Worm (Caenorhabditis elegans) whole organism, L1 larva: ENCODE data around the gene C07B5.2.

ENCODE experiments used
- F16B12.6 ChIP-seq: fragments of 150-350 bp; optimal IDR thresholded peaks from 2 replicates; lab custom pipeline; 2014; ENCODE audit warnings: missing biosample characterization, missing genetic modification characterization
- alr-1 ChIP-seq: fragments of 200-800 bp; sonication (Bioruptor generic); optimal IDR thresholded peaks from 2 replicates; lab custom pipeline; 2018; ENCODE audit warnings: borderline replicate concordance, mild to moderate bottlenecking, missing genetic modification characterization, missing compliant biosample characterization
- blmp-1 ChIP-seq: fragments of 150-350 bp; optimal IDR thresholded peaks from 2 replicates; lab custom pipeline; 2014; ENCODE audit warnings: missing biosample characterization, missing genetic modification characterization
- ces-1 ChIP-seq: fragments of 150-350 bp; optimal IDR thresholded peaks from 2 replicates; lab custom pipeline; 2014; ENCODE audit warnings: missing biosample characterization, missing genetic modification reagents, missing genetic modification characterization
- dsc-1 ChIP-seq: sonication (generic microtip); optimal IDR thresholded peaks from 2 replicates; lab custom pipeline; 2016; ENCODE audit warnings: mild to moderate bottlenecking, missing genetic modification characterization, missing compliant biosample characterization
- efl-1 ChIP-seq, 4 experiments: fragments of 150-350 bp; optimal IDR thresholded peaks in 3 of 4; peaks in 1 of 4; 1 replicate in 1 of 4; 2 replicates in 3 of 4; lab custom pipeline; 2014; ENCODE audit warnings: missing biosample characterization in 2 of 4, missing genetic modification characterization in 2 of 4, missing genetic modification reagents in 2 of 4
- elt-2 ChIP-seq: sonication (generic microtip); optimal IDR thresholded peaks from 2 replicates; lab custom pipeline; 2016; ENCODE audit warnings: missing genetic modification characterization, mild to moderate bottlenecking, inconsistent platforms, missing compliant biosample characterization, missing genetic modification reagents
- elt-3 ChIP-seq, 6 experiments: fragments of 150-350 bp in 1 of 6; sonication (generic microtip); optimal IDR thresholded peaks; 2 replicates each; lab custom pipeline; 2017 to 2018; ENCODE audit warnings: missing biosample characterization in 6 of 6, missing genetic modification characterization in 6 of 6, inconsistent platforms in 1 of 6
- ets-5 ChIP-seq: fragments of 200-800 bp; sonication (Bioruptor generic); IDR thresholded peaks from 2 replicates; pipeline ENCODE4 v1.3.6; 2022; ENCODE audit warnings: missing genetic modification characterization, missing compliant biosample characterization
- fkh-4 ChIP-seq: sonication (generic microtip); optimal IDR thresholded peaks from 2 replicates; lab custom pipeline; 2016; ENCODE audit warnings: missing compliant biosample characterization, missing genetic modification characterization, borderline replicate concordance
- fkh-8 ChIP-seq: sonication (generic microtip); optimal IDR thresholded peaks from 2 replicates; lab custom pipeline; 2016; ENCODE audit warnings: mild to moderate bottlenecking, missing genetic modification characterization, missing compliant biosample characterization
- fos-1 ChIP-seq: fragments of 150-350 bp; optimal IDR thresholded peaks from 2 replicates; lab custom pipeline; 2014; ENCODE audit warnings: missing biosample characterization, missing genetic modification characterization
- grh-1 ChIP-seq: fragments of 200-800 bp; sonication (Bioruptor generic); IDR thresholded peaks from 2 replicates; pipeline ENCODE4 v1.3.6; 2022; ENCODE audit warnings: missing genetic modification reagents, missing genetic modification characterization, missing compliant biosample characterization
- hpl-2 ChIP-seq: fragments of 150-350 bp; optimal IDR thresholded peaks from 2 replicates; lab custom pipeline; 2014; ENCODE audit warnings: missing biosample characterization, missing genetic modification reagents, missing genetic modification characterization
- jun-1 ChIP-seq: fragments of 150-350 bp; optimal IDR thresholded peaks from 2 replicates; lab custom pipeline; 2014; ENCODE audit warnings: missing biosample characterization, missing genetic modification reagents, missing genetic modification characterization
- lin-13 ChIP-seq: fragments of 150-350 bp; optimal IDR thresholded peaks from 2 replicates; lab custom pipeline; 2014; ENCODE audit warnings: missing biosample characterization, missing genetic modification reagents, missing genetic modification characterization
- lin-14 ChIP-seq: fragments of 200-800 bp; sonication (Bioruptor generic); optimal IDR thresholded peaks from 2 replicates; lab custom pipeline; 2018; ENCODE audit warnings: mild to moderate bottlenecking, missing genetic modification characterization, moderate library complexity, missing compliant biosample characterization
- lin-15B ChIP-seq: fragments of 150-350 bp; sonication (generic microtip); optimal IDR thresholded peaks from 3 replicates; lab custom pipeline; 2014; ENCODE audit warnings: missing biosample characterization, missing genetic modification characterization
- lin-35 ChIP-seq, 2 experiments: fragments of 150-350 bp; optimal IDR thresholded peaks; 2 replicates each; lab custom pipeline; 2014; ENCODE audit warnings: missing biosample characterization in 2 of 2, missing genetic modification characterization in 2 of 2, missing genetic modification reagents in 2 of 2
- lin-39 ChIP-seq: fragments of 150-350 bp; optimal IDR thresholded peaks from 2 replicates; lab custom pipeline; 2014; ENCODE audit warnings: missing biosample characterization, missing genetic modification reagents, missing genetic modification characterization
- lsy-2 ChIP-seq, 2 experiments: fragments of 150-350 bp; optimal IDR thresholded peaks; 2 replicates each; lab custom pipeline; 2014; ENCODE audit warnings: missing biosample characterization in 2 of 2, missing genetic modification characterization in 2 of 2
- mab-9 ChIP-seq: fragments of 200-800 bp; sonication (Bioruptor generic); IDR thresholded peaks from 2 replicates; pipeline ENCODE4 v1.3.6; 2022; ENCODE audit warnings: missing genetic modification reagents, missing genetic modification characterization, missing compliant biosample characterization
- mdl-1 ChIP-seq, 2 experiments: fragments of 150-350 bp; optimal IDR thresholded peaks; 2 replicates each; lab custom pipeline; 2014 to 2017; ENCODE audit warnings: missing biosample characterization in 2 of 2, missing genetic modification characterization in 2 of 2, inconsistent platforms in 1 of 2
- mef-2 ChIP-seq: fragments of 150-350 bp; optimal IDR thresholded peaks from 2 replicates; lab custom pipeline; 2014; ENCODE audit warnings: missing biosample characterization, missing genetic modification characterization
- mep-1 ChIP-seq: fragments of 150-350 bp; optimal IDR thresholded peaks from 2 replicates; lab custom pipeline; 2014; ENCODE audit warnings: missing biosample characterization, missing genetic modification characterization
- nhr-11 ChIP-seq: fragments of 150-350 bp; optimal IDR thresholded peaks from 2 replicates; lab custom pipeline; 2014; ENCODE audit warnings: missing biosample characterization, missing genetic modification characterization
- nhr-19 ChIP-seq: fragments of 200-800 bp; sonication (Bioruptor generic); conservative IDR thresholded peaks from 2 replicates; pipeline ENCODE4 v1.3.6; 2022; ENCODE audit warnings: missing genetic modification characterization, missing compliant biosample characterization
- nhr-20 ChIP-seq: sonication (generic microtip); optimal IDR thresholded peaks from 2 replicates; lab custom pipeline; 2016; ENCODE audit warnings: mild to moderate bottlenecking, missing genetic modification characterization, missing compliant biosample characterization
- nhr-237 ChIP-seq: fragments of 150-350 bp; optimal IDR thresholded peaks from 2 replicates; lab custom pipeline; 2014; ENCODE audit warnings: missing biosample characterization, missing genetic modification characterization
- nhr-47 ChIP-seq: sonication (generic microtip); optimal IDR thresholded peaks from 2 replicates; lab custom pipeline; 2016; ENCODE audit warnings: mild to moderate bottlenecking, missing genetic modification characterization, moderate library complexity, missing compliant biosample characterization
- nhr-71 ChIP-seq: sonication (generic microtip); optimal IDR thresholded peaks from 2 replicates; lab custom pipeline; 2016; ENCODE audit warnings: mild to moderate bottlenecking, missing genetic modification characterization, moderate library complexity, missing compliant biosample characterization
- nhr-77 ChIP-seq: fragments of 150-350 bp; optimal IDR thresholded peaks from 2 replicates; lab custom pipeline; 2014; ENCODE audit warnings: missing biosample characterization, missing genetic modification characterization
- nhr-84 ChIP-seq: sonication (generic microtip); optimal IDR thresholded peaks from 2 replicates; lab custom pipeline; 2017; ENCODE audit warnings: missing biosample characterization, missing genetic modification characterization
- nhr-85 ChIP-seq: sonication (generic microtip); peaks from one replicate; lab custom pipeline; 2016; ENCODE audit warnings: missing genetic modification characterization, inconsistent platforms, missing compliant biosample characterization
- nhr-90 ChIP-seq: sonication (generic microtip); optimal IDR thresholded peaks from 2 replicates; lab custom pipeline; 2016; ENCODE audit warnings: mild to moderate bottlenecking, missing genetic modification characterization, missing compliant biosample characterization; ENCODE audit not compliant: poor library complexity
- snpc-4 ChIP-seq: fragments of 150-350 bp; optimal IDR thresholded peaks from 2 replicates; lab custom pipeline; 2014; ENCODE audit warnings: missing biosample characterization, missing genetic modification characterization
- snu-23 ChIP-seq: sonication (generic microtip); optimal IDR thresholded peaks from 2 replicates; lab custom pipeline; 2016; ENCODE audit warnings: missing genetic modification characterization, missing compliant biosample characterization
- sox-4 ChIP-seq: sonication (generic microtip); optimal IDR thresholded peaks from 2 replicates; lab custom pipeline; 2016; ENCODE audit warnings: missing genetic modification characterization, missing compliant biosample characterization
- swsn-7 ChIP-seq: sonication (generic microtip); optimal IDR thresholded peaks from 2 replicates; lab custom pipeline; 2016; ENCODE audit warnings: missing genetic modification characterization, missing compliant biosample characterization
- tbx-2 ChIP-seq: sonication (generic microtip); optimal IDR thresholded peaks from 2 replicates; lab custom pipeline; 2016; ENCODE audit warnings: missing genetic modification characterization, missing compliant biosample characterization
- unc-130 ChIP-seq: fragments of 150-350 bp; optimal IDR thresholded peaks from 2 replicates; lab custom pipeline; 2017; ENCODE audit warnings: missing biosample characterization, missing genetic modification characterization, inconsistent platforms
- unc-86 ChIP-seq: sonication (generic microtip); optimal IDR thresholded peaks from 2 replicates; lab custom pipeline; 2016; ENCODE audit warnings: missing genetic modification characterization, missing compliant biosample characterization
- unc-98 ChIP-seq: fragments of 200-800 bp; sonication (Bioruptor generic); IDR thresholded peaks from 2 replicates; pipeline ENCODE4 v1.3.6; 2022; ENCODE audit warnings: missing genetic modification characterization, missing compliant biosample characterization
- vab-15 ChIP-seq: sonication (generic microtip); optimal IDR thresholded peaks from 2 replicates; lab custom pipeline; 2017; ENCODE audit warnings: missing genotype, mild to moderate bottlenecking, missing genetic modification characterization, missing compliant biosample characterization
- zip-4 ChIP-seq: fragments of 200-800 bp; sonication (Bioruptor generic); optimal IDR thresholded peaks from 2 replicates; lab custom pipeline; 2018; ENCODE audit warnings: mild to moderate bottlenecking, missing genetic modification characterization, moderate library complexity, missing compliant biosample characterization
- ztf-4 ChIP-seq: fragments of 150-350 bp; optimal IDR thresholded peaks from 2 replicates; lab custom pipeline; 2014; ENCODE audit warnings: missing biosample characterization, missing genetic modification characterization

Gene C07B5.2

DNA sequence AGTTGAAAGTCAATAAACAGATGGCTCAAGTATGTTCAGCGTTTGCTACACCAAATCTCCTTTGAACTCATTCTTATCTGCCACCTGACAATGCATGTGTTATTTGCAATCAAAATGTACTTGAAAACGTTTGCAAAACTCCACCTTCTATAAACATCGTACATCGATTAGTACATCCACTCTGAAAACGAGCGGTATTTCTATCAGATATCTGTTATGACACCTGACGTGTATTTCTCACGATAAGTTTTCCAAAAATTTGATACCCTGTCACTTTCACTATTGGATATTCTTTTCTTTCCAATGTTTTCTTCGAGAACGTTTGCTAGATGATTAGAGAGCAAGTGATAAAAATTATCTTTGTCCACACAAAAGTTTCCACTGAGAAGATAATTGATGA lies 27.4 kb upstream of the C07B5.2 start (continued):
- TF ChIP-seq blmp-1 (no peak), nhr-84 (tag; lab: Kevin White, UChicago) (no peak), sox-4 (no peak), zip-4 (GFP tag; lab: Kevin White, UChicago) (no peak), swsn-7 (tag; lab: Kevin White, UChicago) (no peak), fos-1 (tag; lab: Kevin White, UChicago) (no peak), ces-1 (GFP tag; lab: Kevin White, UChicago) (no peak), lin-13 (no peak), ztf-4 (tag; lab: Kevin White, UChicago) (no peak), elt-2 (tag; lab: Kevin White, UChicago) (no peak), snpc-4 (tag; lab: Kevin White, UChicago) (no peak), nhr-77 (tag; lab: Kevin White, UChicago) (no peak), snu-23 (GFP tag; lab: Kevin White, UChicago) (peak; percentile 5), unc-98 (GFP tag; lab: Robert Waterston, UW) (no peak), F16B12.6 (tag; lab: Kevin White, UChicago) (no peak), fkh-8 (tag; lab: Kevin White, UChicago) (no peak)

DNA sequence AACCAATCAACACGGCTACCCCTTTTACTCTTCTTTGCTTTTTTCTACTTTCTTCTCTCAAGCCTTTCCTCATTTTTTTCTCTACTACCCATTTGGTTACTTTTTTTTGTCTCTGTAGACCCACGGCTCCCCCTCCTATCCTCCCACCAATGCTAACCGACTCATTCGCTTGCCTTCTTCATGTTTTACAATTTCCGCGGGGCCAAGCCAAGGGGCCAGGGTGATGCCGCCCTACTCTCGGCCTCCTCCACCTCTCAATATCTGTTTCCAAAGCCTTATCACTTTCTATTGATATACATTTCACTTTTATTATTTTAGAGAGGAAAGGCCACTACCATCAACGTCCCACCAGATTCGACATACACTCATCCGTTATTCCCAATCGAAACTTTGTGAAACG lies 26.3 kb upstream of the C07B5.2 start, which contains the start of gene F49E2.5:
TSS of gene F49E2.5 (plus strand) at position 301 of the 400 bp plus-strand sequence.
- TF ChIP-seq blmp-1: peak; percentile 41
- TF ChIP-seq nhr-11 (tag; lab: Kevin White, UChicago): no peak
- peak; percentile 17 for TF ChIP-seq lin-14
- TF ChIP-seq, all 84 proteins: peak for 2

DNA sequence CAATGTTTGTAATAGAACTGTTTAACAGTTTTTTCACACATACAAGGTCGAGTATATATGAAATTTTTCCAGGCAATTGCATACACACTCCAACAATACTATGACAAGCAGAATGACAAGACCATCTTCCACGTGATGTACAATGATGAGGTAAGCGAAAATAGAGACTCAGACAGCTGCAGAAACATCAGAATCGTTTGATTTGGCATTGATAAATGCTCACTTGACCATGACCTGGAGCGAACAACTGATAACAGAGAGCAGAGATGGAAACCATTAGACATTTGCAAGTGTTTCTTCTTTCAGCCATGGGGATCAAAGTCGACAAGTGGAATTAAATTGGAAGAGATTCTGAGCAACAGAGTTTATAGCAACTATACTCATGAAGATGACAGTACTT lies 23.5 kb upstream of the C07B5.2 start:
- TF ChIP-seq vab-15 (tag; lab: Kevin White, UChicago) (no peak), zip-4 (GFP tag; lab: Kevin White, UChicago) (no peak), nhr-237 (tag; lab: Kevin White, UChicago) (no peak), mep-1 (tag; lab: Kevin White, UChicago) (no peak), grh-1 (no peak), lin-13 (no peak), jun-1 (tag; lab: Kevin White, UChicago) (peak; percentile 16), nhr-85 (peak; percentile 81), unc-130 (no peak), nhr-19 (no peak), elt-3 (tag; optimal IDR thresholded peaks at IDR 0.05; lab: Kevin White, UChicago) (peak in 1 of 6 experiments; percentile 6), nhr-71 (peak; percentile 56), fkh-8 (tag; lab: Kevin White, UChicago) (no peak), blmp-1 (peak; percentile 16), alr-1 (tag; lab: Kevin White, UChicago) (no peak), mab-9 (GFP tag; lab: Robert Waterston, UW) (no peak), mef-2 (tag; lab: Kevin White, UChicago) (no peak), elt-2 (tag; lab: Kevin White, UChicago) (peak; percentile 94), ces-1 (GFP tag; lab: Kevin White, UChicago) (no peak), ztf-4 (tag; lab: Kevin White, UChicago) (no peak), nhr-90 (tag; lab: Kevin White, UChicago) (peak; percentile 33), unc-86 (tag; lab: Kevin White, UChicago) (no peak), lin-15B (tag; lab: Kevin White, UChicago) (no peak), mdl-1 (tag; optimal IDR thresholded peaks at IDR 0.05; lab: Kevin White, UChicago) (peak in 1 of 2 experiments; percentile 70), dsc-1 (tag; lab: Kevin White, UChicago) (no peak), fkh-4 (tag; lab: Kevin White, UChicago) (no peak), snu-23 (GFP tag; lab: Kevin White, UChicago) (peak; percentile 36), ets-5 (GFP tag; lab: Robert Waterston, UW) (no peak), hpl-2 (GFP tag; lab: Kevin White, UChicago) (peak; percentile 11), lin-14 (peak; percentile 55), lin-35 (GFP tag; optimal IDR thresholded peaks at IDR 0.05; lab: Kevin White, UChicago) (peak in 1 of 2 experiments; percentile 71), lsy-2 (tag; optimal IDR thresholded peaks at IDR 0.05; lab: Kevin White, UChicago) (peak in 1 of 2 experiments; percentile 11), efl-1 (optimal IDR thresholded peaks at IDR 0.05; lab: Kevin White, UChicago) (no peak), efl-1 (GFP tag; optimal IDR thresholded peaks at IDR 0.05 in 1 of 2; lab: Kevin White, UChicago) (peak in 1 of 2 experiments; percentile 70), tbx-2 (tag; lab: Kevin White, UChicago) (no peak), lin-39 (tag; lab: Kevin White, UChicago) (no peak), nhr-20 (tag; lab: Kevin White, UChicago) (peak; percentile 68), nhr-77 (tag; lab: Kevin White, UChicago) (no peak), nhr-47 (tag; lab: Kevin White, UChicago) (no peak)
- TF ChIP-seq, all 84 proteins: peak for 15
